Comparison of ENCODE assay signal across 1 fruit fly cellular context in genomic region chr3R:26937423-26937822, dm6.
TF ChIP-seq lines count a peak whose summit lies in the region.

No protein-coding gene starts in this region.

TF ChIP-seq in whole organism, embryonic, 481 proteins besides CTCF, POLR2A, EP300 and RAD21 (continued from another document):
- TF ChIP-seq Asciz (GFP tag; optimal IDR thresholded peaks at IDR 0.05; lab: Kevin White, UChicago) (peak; percentile 11), HHEX (GFP tag; optimal IDR thresholded peaks at IDR 0.05; lab: Kevin White, UChicago) (peak; percentile 52), Mad (GFP tag; optimal IDR thresholded peaks at IDR 0.05; lab: Kevin White, UChicago) (peak; percentile 25), ssp (GFP tag; IDR thresholded peaks at IDR 0.05; lab: Robert Waterston, UW) (0 out of 2 replicates have a peak, but pooled peaks have one; percentile 22), Hr3 (GFP tag; optimal IDR thresholded peaks at IDR 0.05; lab: Kevin White, UChicago) (peak; percentile 31)
